Fruit fly (Drosophila melanogaster) whole organism, embryonic: ENCODE results near the gene Mfap1.
A peak's percentile ranks its signal among the peaks of the same experiment; 100 is the strongest.

Experiments
- CG10959 ChIP-seq: fragments of 200-800 bp; sonication (Bioruptor generic); IDR thresholded peaks from 2 replicates; pipeline ENCODE4 v1.3.6; 2022; ENCODE audit warnings: missing biosample characterization, missing genetic modification characterization
- CG10979 ChIP-seq: fragments of 200-800 bp; sonication (Bioruptor generic); optimal IDR thresholded peaks from 2 replicates; lab custom pipeline; 2018; ENCODE audit warnings: missing biosample characterization, mild to moderate bottlenecking, missing genetic modification characterization, moderate library complexity
- CG11723 ChIP-seq: fragments of 200-800 bp; sonication (Bioruptor generic); optimal IDR thresholded peaks from 2 replicates; lab custom pipeline; 2017; ENCODE audit warnings: missing biosample characterization, mild to moderate bottlenecking, missing genetic modification characterization
- CG12104 ChIP-seq: fragments of 200-800 bp; sonication (Bioruptor generic); optimal IDR thresholded peaks from 3 replicates; lab custom pipeline; 2016; ENCODE audit warnings: missing biosample characterization, missing genetic modification characterization
- CG12219 ChIP-seq: fragments of 200-800 bp; sonication (Bioruptor generic); optimal IDR thresholded peaks from 3 replicates; lab custom pipeline; 2018; ENCODE audit warnings: missing biosample characterization, mild to moderate bottlenecking, missing genetic modification characterization
- CG1529 ChIP-seq: fragments of 200-800 bp; sonication (Bioruptor generic); optimal IDR thresholded peaks from 3 replicates; lab custom pipeline; 2018; ENCODE audit warnings: missing biosample characterization, missing genetic modification characterization
- CG15696 ChIP-seq: fragments of 200-800 bp; sonication (Bioruptor generic); optimal IDR thresholded peaks from 2 replicates; lab custom pipeline; 2019; ENCODE audit warnings: missing biosample characterization, mild to moderate bottlenecking, missing genetic modification characterization, moderate library complexity
- CG34224 ChIP-seq: fragments of 200-800 bp; sonication (Bioruptor generic); IDR thresholded peaks from 3 replicates; pipeline ENCODE4 v1.3.6; 2022; ENCODE audit warnings: missing biosample characterization, missing genetic modification characterization; ENCODE audit not compliant: partially characterized antibody
- CG34376 ChIP-seq: fragments of 200-800 bp; sonication (Bioruptor generic); optimal IDR thresholded peaks from 2 replicates; lab custom pipeline; 2018; ENCODE audit warnings: missing biosample characterization, mild to moderate bottlenecking, missing genetic modification characterization
- CG3838 ChIP-seq: fragments of 200-800 bp; sonication (Bioruptor generic); optimal IDR thresholded peaks from 3 replicates; lab custom pipeline; 2016; ENCODE audit warnings: missing biosample characterization, missing genetic modification characterization
- CG9609 ChIP-seq: fragments of 200-800 bp; sonication (Bioruptor generic); optimal IDR thresholded peaks from 3 replicates; lab custom pipeline; 2016; ENCODE audit warnings: missing biosample characterization, missing genetic modification characterization
- CkIIα-i1 ChIP-seq: fragments of 200-800 bp; sonication (Bioruptor generic); IDR thresholded peaks from 2 replicates; pipeline ENCODE4 v1.3.6; 2022; ENCODE audit warnings: missing biosample characterization, missing genetic modification characterization
- D19B ChIP-seq: fragments of 200-800 bp; sonication (Bioruptor generic); optimal IDR thresholded peaks from 2 replicates; lab custom pipeline; 2017; ENCODE audit warnings: missing biosample characterization, mild to moderate bottlenecking, missing genetic modification characterization
- Dek ChIP-seq: fragments of 200-800 bp; sonication (Bioruptor generic); optimal IDR thresholded peaks from 3 replicates; lab custom pipeline; 2019; ENCODE audit warnings: missing biosample characterization, mild to moderate bottlenecking, missing genetic modification characterization, moderate library complexity
- Ets65A ChIP-seq: fragments of 200-800 bp; sonication (Bioruptor generic); peaks from one replicate; lab custom pipeline; 2016; ENCODE audit warnings: missing biosample characterization, missing genetic modification characterization
- Fer1 ChIP-seq: fragments of 200-800 bp; sonication (Bioruptor generic); optimal IDR thresholded peaks from 2 replicates; lab custom pipeline; 2017; ENCODE audit warnings: missing biosample characterization, mild to moderate bottlenecking, missing genetic modification characterization
- GATAe ChIP-seq: fragments of 200-800 bp; sonication (Bioruptor generic); conservative IDR thresholded peaks from 2 replicates; pipeline ENCODE4 v1.3.6; 2022; ENCODE audit warnings: missing biosample characterization, missing genetic modification characterization
- H2.0 ChIP-seq: fragments of 200-800 bp; sonication (Bioruptor generic); IDR thresholded peaks from 2 replicates; pipeline ENCODE4 v1.3.6; 2022; ENCODE audit warnings: missing biosample characterization, missing genetic modification characterization
- HHEX ChIP-seq: fragments of 200-800 bp; sonication (Bioruptor generic); optimal IDR thresholded peaks from 3 replicates; lab custom pipeline; 2017; ENCODE audit warnings: missing biosample characterization, mild to moderate bottlenecking, missing genetic modification characterization, missing genetic modification reagents
- Hmx ChIP-seq: fragments of 200-800 bp; sonication (Bioruptor generic); optimal IDR thresholded peaks from 2 replicates; lab custom pipeline; 2016; ENCODE audit warnings: missing biosample characterization, missing genetic modification characterization
- Med ChIP-seq: fragments of 200-800 bp; sonication (Bioruptor generic); peaks from one replicate; lab custom pipeline; 2016; ENCODE audit warnings: missing biosample characterization, missing genetic modification characterization, mild to moderate bottlenecking, inconsistent platforms, moderate library complexity
- NfI ChIP-seq: fragments of 200-800 bp; sonication (Bioruptor generic); optimal IDR thresholded peaks from 3 replicates; lab custom pipeline; 2018; ENCODE audit warnings: missing biosample characterization, mild to moderate bottlenecking, missing genetic modification characterization, moderate library complexity
- Pdp1 ChIP-seq, 2 experiments: fragments of 200-800 bp; sonication (Bioruptor generic); optimal IDR thresholded peaks; 3 replicates each; lab custom pipeline; 2016; ENCODE audit warnings: missing biosample characterization in 2 of 2, missing genetic modification characterization in 2 of 2, mild to moderate bottlenecking in 1 of 2, moderate library complexity in 1 of 2
- Side ChIP-seq: fragments of 200-800 bp; sonication (Bioruptor generic); optimal IDR thresholded peaks from 2 replicates; lab custom pipeline; 2016; ENCODE audit warnings: missing biosample characterization, missing genetic modification characterization
- bab2 ChIP-seq: fragments of 200-800 bp; sonication (Bioruptor generic); optimal IDR thresholded peaks from 2 replicates; lab custom pipeline; 2016; ENCODE audit warnings: missing biosample characterization, missing genetic modification characterization
- da ChIP-seq: fragments of 200-800 bp; sonication (Bioruptor generic); optimal IDR thresholded peaks from 2 replicates; lab custom pipeline; 2016; ENCODE audit warnings: missing biosample characterization, missing genetic modification characterization
- ewg ChIP-seq: fragments of 200-800 bp; sonication (Bioruptor generic); optimal IDR thresholded peaks from 3 replicates; lab custom pipeline; 2017; ENCODE audit warnings: mild to moderate bottlenecking, missing biosample characterization, missing genetic modification reagents, missing genetic modification characterization
- exex ChIP-seq: fragments of 200-800 bp; sonication (Bioruptor generic); optimal IDR thresholded peaks from 4 replicates; lab custom pipeline; 2018; ENCODE audit warnings: missing biosample characterization, mild to moderate bottlenecking, missing genetic modification characterization, moderate library complexity
- fd3F ChIP-seq: fragments of 200-800 bp; sonication (Bioruptor generic); optimal IDR thresholded peaks from 2 replicates; lab custom pipeline; 2018; ENCODE audit warnings: missing biosample characterization, mild to moderate bottlenecking, missing genetic modification characterization, moderate library complexity
- ftz-f1 ChIP-seq: fragments of 200-800 bp; sonication (Bioruptor generic); optimal IDR thresholded peaks from 2 replicates; lab custom pipeline; 2016; ENCODE audit warnings: missing biosample characterization, missing genetic modification characterization
- grn ChIP-seq: fragments of 200-800 bp; sonication (Bioruptor generic); optimal IDR thresholded peaks from 3 replicates; lab custom pipeline; 2017; ENCODE audit warnings: missing biosample characterization, missing genetic modification characterization
- gt ChIP-seq: fragments of 200-800 bp; sonication (Bioruptor generic); IDR thresholded peaks from 2 replicates; pipeline ENCODE4 v1.3.6; 2022; ENCODE audit warnings: missing biosample characterization, missing genetic modification characterization
- ham ChIP-seq: fragments of 200-800 bp; sonication (Bioruptor generic); IDR thresholded peaks from 2 replicates; pipeline ENCODE4 v1.3.6; 2022; ENCODE audit warnings: missing biosample characterization, missing genetic modification characterization
- klu ChIP-seq: fragments of 200-800 bp; sonication (Bioruptor generic); IDR thresholded peaks from 2 replicates; pipeline ENCODE4 v1.3.6; 2022; ENCODE audit warnings: missing biosample characterization, missing genetic modification characterization
- lab ChIP-seq: fragments of 200-800 bp; sonication (Bioruptor generic); optimal IDR thresholded peaks from 3 replicates; lab custom pipeline; 2017; ENCODE audit warnings: missing biosample characterization, missing genetic modification characterization, mild to moderate bottlenecking, moderate library complexity, missing genetic modification reagents
- mirr ChIP-seq: fragments of 200-800 bp; sonication (Bioruptor generic); optimal IDR thresholded peaks from 3 replicates; lab custom pipeline; 2018; ENCODE audit warnings: missing biosample characterization, mild to moderate bottlenecking, missing genetic modification characterization
- mld ChIP-seq: fragments of 200-800 bp; sonication (Bioruptor generic); IDR thresholded peaks from 3 replicates; pipeline ENCODE4 v1.3.6; 2022; ENCODE audit warnings: missing biosample characterization, missing genetic modification characterization; ENCODE audit not compliant: partially characterized antibody
- pan ChIP-seq, 4 experiments: fragments of >200 bp in 3 of 4; fragments of 200-800 bp in 1 of 4; sonication (Bioruptor generic) in 1 of 4; optimal IDR thresholded peaks in 3 of 4; IDR thresholded peaks in 1 of 4; 2 replicates each; pipeline versions ENCODE4 v1.3.6 to Lab custom; 2017 to 2022; ENCODE audit warnings: missing biosample characterization in 2 of 4, missing genetic modification characterization in 2 of 4, mixed read lengths in 1 of 4
- scrt ChIP-seq: fragments of 200-800 bp; sonication (Bioruptor generic); optimal IDR thresholded peaks from 2 replicates; lab custom pipeline; 2018; ENCODE audit warnings: missing biosample characterization, mild to moderate bottlenecking, missing genetic modification characterization, moderate library complexity
- sd ChIP-seq: fragments of 200-800 bp; sonication (Bioruptor generic); optimal IDR thresholded peaks from 3 replicates; lab custom pipeline; 2018; ENCODE audit warnings: missing biosample characterization, mild to moderate bottlenecking, missing genetic modification characterization, moderate library complexity
- sens ChIP-seq: fragments of 200-800 bp; sonication (Bioruptor generic); peaks from one replicate; lab custom pipeline; 2016; ENCODE audit warnings: missing biosample characterization, missing genetic modification characterization
- slp2 ChIP-seq: fragments of 200-800 bp; sonication (Bioruptor generic); optimal IDR thresholded peaks from 2 replicates; lab custom pipeline; 2016; ENCODE audit warnings: missing biosample characterization, missing genetic modification characterization
- sug ChIP-seq: fragments of 200-800 bp; optimal IDR thresholded peaks from 2 replicates; lab custom pipeline; 2019; ENCODE audit warnings: missing biosample characterization, mild to moderate bottlenecking, missing genetic modification characterization, moderate library complexity
- unc-4 ChIP-seq: fragments of 200-800 bp; sonication (Bioruptor generic); IDR thresholded peaks from 2 replicates; pipeline ENCODE4 v1.3.6; 2022; ENCODE audit warnings: missing biosample characterization, missing genetic modification characterization; ENCODE audit not compliant: partially characterized antibody

The Mfap1 gene

DNA sequence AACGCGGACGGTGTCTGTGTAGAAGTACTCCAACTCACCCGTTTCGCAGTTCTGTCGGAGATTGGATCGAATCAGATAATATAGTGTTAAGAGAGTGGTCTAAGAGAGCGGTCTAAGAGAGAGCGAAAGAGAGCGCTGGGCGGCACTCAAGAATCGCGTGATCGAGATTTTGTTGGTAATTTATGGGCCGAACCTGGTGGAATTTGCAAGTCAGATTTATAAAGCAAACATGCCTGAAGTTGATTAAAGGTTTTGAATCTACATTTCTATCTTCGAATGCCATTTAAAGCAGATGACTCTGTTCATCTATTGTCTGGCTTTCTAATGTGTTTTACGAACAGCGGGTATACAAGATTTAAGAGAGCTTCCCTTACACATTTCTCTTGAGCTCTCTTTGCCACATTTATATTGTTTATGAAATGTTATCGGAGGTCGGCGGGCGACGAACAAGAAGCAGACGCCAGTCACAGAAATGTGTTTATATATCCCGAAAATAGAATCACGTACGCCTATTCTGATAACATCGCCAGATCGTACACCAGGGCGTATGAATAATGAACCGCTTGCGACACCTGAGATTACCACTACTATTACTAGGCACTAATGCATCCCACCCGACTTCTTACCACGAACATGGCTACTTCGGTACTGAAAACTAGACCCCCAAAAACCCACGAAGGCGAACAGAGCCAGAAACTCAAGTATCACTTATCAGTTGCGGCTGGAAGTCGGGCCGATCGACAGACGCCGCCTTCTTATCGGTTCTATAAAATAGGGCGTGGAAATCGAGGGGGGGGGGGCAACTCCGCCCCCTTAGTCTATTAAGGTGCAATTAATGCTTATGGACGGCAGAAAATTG is 26.8 kb downstream of the Mfap1 start (continued):
- TF ChIP-seq bab2 (GFP tag; lab: Kevin White, UChicago) (no peak), sd (tag; lab: Kevin White, UChicago) (peak; percentile 67), Hmx (no peak), unc-4 (0 out of 2 replicates have a peak, but pooled peaks have one; percentile 21)

DNA sequence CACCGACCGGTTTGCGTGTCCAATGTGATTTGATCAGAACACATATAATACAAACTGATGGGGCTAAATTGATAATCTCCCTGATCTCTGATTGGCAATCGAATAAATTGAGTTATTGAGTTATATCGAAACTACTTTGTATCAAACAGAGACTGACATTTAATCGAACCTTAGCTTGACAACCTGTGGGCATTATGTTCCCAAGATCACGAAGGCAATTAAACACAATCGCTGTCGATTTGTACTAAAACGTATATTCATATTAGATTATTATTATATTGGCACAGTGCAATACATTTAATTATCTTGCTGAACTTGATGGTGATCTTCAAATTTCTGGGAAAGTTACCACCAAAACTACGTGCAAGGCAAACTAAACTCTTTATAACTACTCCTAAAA is 27.5 kb downstream of the Mfap1 start:
- TF ChIP-seq CG12219 (no peak), sens (peak; percentile 17)

- TF ChIP-seq CG12104 (GFP tag; lab: Kevin White, UChicago) (no peak), sd (tag; lab: Kevin White, UChicago) (peak; percentile 18), fd3F (GFP tag; lab: Kevin White, UChicago) (no peak), unc-4 (no peak), klu (GFP tag; lab: Robert Waterston, UW) (no peak), CkIIα-i1 (GFP tag; lab: Robert Waterston, UW) (no peak), bab2 (GFP tag; lab: Kevin White, UChicago) (no peak), Fer1 (GFP tag; lab: Kevin White, UChicago) (no peak), exex (tag; lab: Kevin White, UChicago) (peak; percentile 35), CG10959 (no peak), mirr (GFP tag; lab: Kevin White, UChicago) (peak; percentile 79), NfI (no peak), ewg (GFP tag; lab: Kevin White, UChicago) (no peak), scrt (GFP tag; lab: Kevin White, UChicago) (no peak), Ets65A (GFP tag; lab: Kevin White, UChicago) (peak; percentile 56), mld (GFP tag; lab: Robert Waterston, UW) (no peak), CG9609 (GFP tag; lab: Kevin White, UChicago) (no peak), grn (GFP tag; lab: Kevin White, UChicago) (no peak), sug (tag; lab: Kevin White, UChicago) (peak; percentile 30), Pdp1 (GFP tag; optimal IDR thresholded peaks at IDR 0.05; lab: Kevin White, UChicago) (peak in 1 of 2 experiments; percentile 87), CG34224 (GFP tag; lab: Robert Waterston, UW) (no peak), H2.0 (no peak), lab (GFP tag; lab: Kevin White, UChicago) (peak; percentile 8), CG15696 (tag; lab: Kevin White, UChicago) (no peak), D19B (GFP tag; lab: Kevin White, UChicago) (no peak), CG34376 (GFP tag; lab: Kevin White, UChicago) (peak; percentile 27), CG3838 (no peak), gt (GFP tag; lab: Robert Waterston, UW) (no peak), Dek (tag; lab: Kevin White, UChicago) (no peak), slp2 (GFP tag; lab: Kevin White, UChicago) (no peak), Side (GFP tag; lab: Kevin White, UChicago) (no peak), CG10979 (tag; lab: Kevin White, UChicago) (no peak), pan (optimal IDR thresholded peaks at IDR 0.05; lab: Kevin White, UChicago) (no peak), pan (GFP tag; optimal IDR thresholded peaks at IDR 0.05 in 1 of 2, IDR thresholded peaks at IDR 0.05 in 1 of 2) (no peak), da (GFP tag; lab: Kevin White, UChicago) (no peak), ftz-f1 (GFP tag; lab: Kevin White, UChicago) (no peak), Med (peak; percentile 4), HHEX (GFP tag; lab: Kevin White, UChicago) (peak; percentile 6), GATAe (0 out of 2 replicates have a peak, but pooled peaks have one; percentile 19), CG1529 (GFP tag; lab: Kevin White, UChicago) (no peak), CG11723 (GFP tag; lab: Kevin White, UChicago) (no peak), ham (no peak)
These were observed 28.0 kb downstream of the Mfap1 start for dm6 chr3L:1968805-1969378.
